Fruit fly (Drosophila melanogaster): ENCODE data around the gene MICU1.

dm6 chr2L:7198618-7199017, 16.6 kb downstream of the MICU1 start:
- no peak for TF ChIP-seq usp (GFP tag; optimal IDR thresholded peaks at IDR 0.05)
- no peak for TF ChIP-seq GATAd (GFP tag; optimal IDR thresholded peaks at IDR 0.05)
- TF ChIP-seq Jra (GFP tag; optimal IDR thresholded peaks at IDR 0.05), result no peak
- no peak for TF ChIP-seq brk (GFP tag; optimal IDR thresholded peaks at IDR 0.05)
- no peak for TF ChIP-seq rgr (GFP tag; optimal IDR thresholded peaks at IDR 0.05)
- no peak for TF ChIP-seq br (GFP tag; optimal IDR thresholded peaks at IDR 0.05)
- no peak for TF ChIP-seq Myc (optimal IDR thresholded peaks at IDR 0.05)
- TF ChIP-seq Mio (GFP tag; optimal IDR thresholded peaks at IDR 0.05), result no peak
- no peak for TF ChIP-seq Hr78 (GFP tag; optimal IDR thresholded peaks at IDR 0.05)
- TF ChIP-seq Dfd (GFP tag; optimal IDR thresholded peaks at IDR 0.05), result no peak
- no peak for TF ChIP-seq Vsx2 (GFP tag; optimal IDR thresholded peaks at IDR 0.05; ENCODE audit: partially characterized antibody)
- no peak for TF ChIP-seq foxo (GFP tag; optimal IDR thresholded peaks at IDR 0.05)
